Worm (Caenorhabditis elegans) whole organism, young adult: Measurements from ENCODE around the gene rilp-1.

Source experiments
- ama-1 ChIP-seq, 3 experiments: fragments of 150-350 bp in 1 of 3; sonication (generic microtip) in 2 of 3; optimal IDR thresholded peaks; 2 replicates each; lab custom pipeline; 2014 to 2018; ENCODE audit warnings: missing biosample characterization in 2 of 3, missing genetic modification characterization in 2 of 3, missing genetic modification reagents in 2 of 3
- ccch-3 ChIP-seq: fragments of 200-800 bp; sonication (Bioruptor generic); optimal IDR thresholded peaks from 2 replicates; lab custom pipeline; 2018; ENCODE audit warnings: mild to moderate bottlenecking, missing genetic modification characterization, missing compliant biosample characterization
- nhr-90 ChIP-seq: sonication (generic microtip); optimal IDR thresholded peaks from 2 replicates; lab custom pipeline; 2016; ENCODE audit warnings: missing genotype, mild to moderate bottlenecking, missing genetic modification characterization, missing compliant biosample characterization
- pha-4 ChIP-seq: fragments of 150-350 bp; sonication (generic microtip); optimal IDR thresholded peaks from 2 replicates; lab custom pipeline; 2014; ENCODE audit warnings: missing biosample characterization, missing genetic modification reagents, missing genetic modification characterization
- sea-2 ChIP-seq: fragments of 200-800 bp; sonication (Bioruptor generic); IDR thresholded peaks from 2 replicates; pipeline ENCODE4 v1.3.6; 2022; ENCODE audit warnings: missing genetic modification characterization, missing compliant biosample characterization
- snpc-1.1 ChIP-seq: sonication (generic microtip); optimal IDR thresholded peaks from 2 replicates; lab custom pipeline; 2017; ENCODE audit warnings: missing genetic modification characterization, mild to moderate bottlenecking, missing compliant biosample characterization, antibody characterized with exemption, moderate library complexity, missing genotype, missing genetic modification reagents; ENCODE audit not compliant: insufficient read depth
- tbx-9 ChIP-seq: sonication (generic microtip); optimal IDR thresholded peaks from 2 replicates; lab custom pipeline; 2016; ENCODE audit warnings: borderline replicate concordance, missing genetic modification characterization, inconsistent platforms, missing compliant biosample characterization
- ztf-28 ChIP-seq: fragments of 200-800 bp; sonication (Bioruptor generic); IDR thresholded peaks from 2 replicates; pipeline ENCODE4 v1.3.6; 2022; ENCODE audit warnings: missing genetic modification reagents, missing genetic modification characterization, missing compliant biosample characterization
- ztf-6 ChIP-seq: fragments of 200-800 bp; sonication (Bioruptor generic); IDR thresholded peaks from 2 replicates; pipeline ENCODE4 v1.3.6; 2022; ENCODE audit warnings: missing genetic modification reagents, missing genetic modification characterization, missing compliant biosample characterization

DNA sequence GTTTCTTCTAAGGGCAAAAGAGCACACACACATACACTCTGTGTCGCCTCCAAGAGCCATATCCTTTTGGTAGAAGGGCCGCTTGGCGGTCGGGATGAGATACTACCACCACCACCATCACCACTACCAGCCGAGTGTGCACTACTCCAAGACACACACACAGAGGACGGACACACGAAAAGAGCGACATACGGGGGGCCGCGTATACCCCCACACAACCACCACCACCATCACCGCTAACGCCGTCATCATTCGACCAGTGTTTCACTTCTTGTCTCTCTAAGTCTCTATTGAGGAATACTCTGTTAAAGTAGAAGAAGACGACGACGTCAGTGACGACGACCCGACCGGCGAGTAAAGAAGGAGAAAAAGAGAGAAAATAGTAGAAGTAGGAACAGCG lies 15.3 kb upstream of the rilp-1 start:
- no peak for TF ChIP-seq pha-4 (tag; lab: Kevin White, UChicago)
- no peak for TF ChIP-seq ztf-28 (GFP tag; lab: Robert Waterston, UW)
- TF ChIP-seq ztf-6 (GFP tag; lab: Robert Waterston, UW): no peak
- no peak for TF ChIP-seq ama-1 (optimal IDR thresholded peaks at IDR 0.05; lab: Kevin White, UChicago)
- TF ChIP-seq ama-1 (GFP tag; optimal IDR thresholded peaks at IDR 0.05; lab: Kevin White, UChicago): no peak
- no peak for TF ChIP-seq nhr-90 (tag; lab: Kevin White, UChicago)
- no peak for TF ChIP-seq snpc-1.1
- TF ChIP-seq ccch-3 (GFP tag; lab: Kevin White, UChicago): no peak
- no peak for TF ChIP-seq tbx-9 (tag; lab: Kevin White, UChicago)
- TF ChIP-seq sea-2 (GFP tag; lab: Robert Waterston, UW): no peak
